Fruit fly (Drosophila melanogaster) whole organism: ENCODE results near the gene RpS29.

Source experiments
- CG8478 ChIP-seq: fragments of >200 bp; optimal IDR thresholded peaks from 2 replicates; lab custom pipeline; 2018; ENCODE audit warnings: inconsistent platforms
- EcR ChIP-seq, 2 experiments: fragments of >200 bp; optimal IDR thresholded peaks; 2 replicates each; lab custom pipeline; 2017; ENCODE audit warnings: missing biosample characterization in 2 of 2, missing genetic modification characterization in 2 of 2, missing genetic modification reagents in 2 of 2
- pan ChIP-seq: fragments of >200 bp; optimal IDR thresholded peaks from 2 replicates; lab custom pipeline; 2017

- no peak for TF ChIP-seq pan
- TF ChIP-seq CG8478 (lab: Kevin White, UChicago), result no peak
- no peak for TF ChIP-seq EcR (GFP tag; optimal IDR thresholded peaks at IDR 0.05; lab: Kevin White, UChicago)
Measured at dm6 chr3R:9823723-9824122, 45.9 kb downstream of the RpS29 start, which contains the start of gene CG34302.
